Fruit fly (Drosophila melanogaster): ENCODE results near the gene CCDC151.
A peak's percentile ranks its signal among the peaks of the same experiment; 100 is the strongest.

The CCDC151 gene

dm6 chr3L:11881084-11881483 lies at the start of gene CCDC151:
Gene CCDC151, plus strand, starts transcription at chr3L:11881384.
- TF ChIP-seq Clk (GFP tag; optimal IDR thresholded peaks at IDR 0.05) = no peak
- TF ChIP-seq cic (GFP tag; optimal IDR thresholded peaks at IDR 0.05) = no peak

- TF ChIP-seq pad (GFP tag; optimal IDR thresholded peaks at IDR 0.05) = peak; percentile 7
- no peak for TF ChIP-seq Hr96 (GFP tag; optimal IDR thresholded peaks at IDR 0.05)
Observed at dm6 chr3L:11832360-11833295, 48.6 kb upstream of the CCDC151 start.

dm6 chr3L:11833296-11833717 lies 47.9 kb upstream of the CCDC151 start, which contains the start of gene CycA:
Gene CycA, minus strand, starts transcription at chr3L:11833578.
- TF ChIP-seq bab1 (GFP tag; optimal IDR thresholded peaks at IDR 0.05) (peak; percentile 31), CG1620 (GFP tag; optimal IDR thresholded peaks at IDR 0.05) (no peak)

- TF ChIP-seq CG33017 (tag; optimal IDR thresholded peaks at IDR 0.05) (no peak), Hr96 (GFP tag; optimal IDR thresholded peaks at IDR 0.05) (no peak), CG11617 (GFP tag; optimal IDR thresholded peaks at IDR 0.05) (no peak), toe (GFP tag; optimal IDR thresholded peaks at IDR 0.05) (no peak), Mnt (GFP tag; optimal IDR thresholded peaks at IDR 0.05) (no peak), pad (GFP tag; optimal IDR thresholded peaks at IDR 0.05) (no peak), tj (GFP tag; optimal IDR thresholded peaks at IDR 0.05) (no peak), bab1 (GFP tag; optimal IDR thresholded peaks at IDR 0.05) (no peak), CG1620 (GFP tag; optimal IDR thresholded peaks at IDR 0.05) (no peak), Crg-1 (GFP tag; optimal IDR thresholded peaks at IDR 0.05) (no peak), Clk (GFP tag; optimal IDR thresholded peaks at IDR 0.05) (no peak), CG14711 (tag; optimal IDR thresholded peaks at IDR 0.05) (no peak), kay (GFP tag; ENCODE audit: borderline replicate concordance) (no peak)
Observed at dm6 chr3L:11836575-11837077, 44.6 kb upstream of the CCDC151 start, which contains the start of gene CG43064. Gene CG43064, minus strand, starts transcription at chr3L:11836721.

- TF ChIP-seq kay (GFP tag; ENCODE audit: borderline replicate concordance) = peak; percentile 12
- no peak for TF ChIP-seq CG11617 (GFP tag; optimal IDR thresholded peaks at IDR 0.05)
Observed at dm6 chr3L:11847703-11848102, 33.5 kb upstream of the CCDC151 start, which contains the start of gene CG12521. Gene CG12521, minus strand, starts transcription at chr3L:11847803.

dm6 chr3L:11852924-11853323 lies 28.3 kb upstream of the CCDC151 start:
- TF ChIP-seq Crg-1 (GFP tag; optimal IDR thresholded peaks at IDR 0.05) (no peak), CG11617 (GFP tag; optimal IDR thresholded peaks at IDR 0.05) (no peak), Hr96 (GFP tag; optimal IDR thresholded peaks at IDR 0.05) (no peak), Clk (GFP tag; optimal IDR thresholded peaks at IDR 0.05) (no peak), kay (GFP tag; ENCODE audit: borderline replicate concordance) (no peak), CG5204 (GFP tag; optimal IDR thresholded peaks at IDR 0.05) (no peak)

dm6 chr3L:11858745-11859144 lies 22.4 kb upstream of the CCDC151 start:
- TF ChIP-seq pad (GFP tag; optimal IDR thresholded peaks at IDR 0.05) = no peak
- TF ChIP-seq CG7101 (tag; optimal IDR thresholded peaks at IDR 0.05) = no peak
- no peak for TF ChIP-seq toe (GFP tag; optimal IDR thresholded peaks at IDR 0.05)
- no peak for TF ChIP-seq cic (GFP tag; optimal IDR thresholded peaks at IDR 0.05)

dm6 chr3L:11862266-11862665 lies 18.9 kb upstream of the CCDC151 start:
- no peak for TF ChIP-seq Mnt (GFP tag; optimal IDR thresholded peaks at IDR 0.05)
- TF ChIP-seq CG14711 (tag; optimal IDR thresholded peaks at IDR 0.05) = no peak
- TF ChIP-seq cnc (optimal IDR thresholded peaks at IDR 0.05) = no peak
- no peak for TF ChIP-seq Hr96 (GFP tag; optimal IDR thresholded peaks at IDR 0.05)
- TF ChIP-seq pad (GFP tag; optimal IDR thresholded peaks at IDR 0.05) = no peak
- no peak for TF ChIP-seq CG11617 (GFP tag; optimal IDR thresholded peaks at IDR 0.05)
- TF ChIP-seq CG5204 (GFP tag; optimal IDR thresholded peaks at IDR 0.05) = no peak
- TF ChIP-seq Crg-1 (GFP tag; optimal IDR thresholded peaks at IDR 0.05) = no peak

- TF ChIP-seq tj (GFP tag; optimal IDR thresholded peaks at IDR 0.05) (no peak), bab1 (GFP tag; optimal IDR thresholded peaks at IDR 0.05) (no peak), ovo (GFP tag; optimal IDR thresholded peaks at IDR 0.05) (no peak), CG11617 (GFP tag; optimal IDR thresholded peaks at IDR 0.05) (no peak), cic (GFP tag; optimal IDR thresholded peaks at IDR 0.05) (no peak), Hr96 (GFP tag; optimal IDR thresholded peaks at IDR 0.05) (no peak), CG12768 (GFP tag; optimal IDR thresholded peaks at IDR 0.05) (no peak), pad (GFP tag; optimal IDR thresholded peaks at IDR 0.05) (no peak), CG7045 (GFP tag; optimal IDR thresholded peaks at IDR 0.05) (no peak)
Observed at dm6 chr3L:11863587-11863986, 17.6 kb upstream of the CCDC151 start.
